Fruit fly (Drosophila melanogaster): Measurements from ENCODE around the gene stac.

stac gene

dm6 chr3R:25056016-25056415 is at the start of gene stac, which contains the start of gene CG31111:
Gene stac, plus strand, starts transcription at chr3R:25056286.
Gene CG31111, minus strand, starts transcription at chr3R:25056177.
- TF ChIP-seq noc (tag; optimal IDR thresholded peaks at IDR 0.05): no peak

dm6 chr3R:25009745-25010446 is 46.2 kb upstream of the stac start:
- no peak for TF ChIP-seq noc (tag; optimal IDR thresholded peaks at IDR 0.05)

- no peak for TF ChIP-seq noc (tag; optimal IDR thresholded peaks at IDR 0.05)
Measured at dm6 chr3R:25012016-25012415, 44.1 kb upstream of the stac start.

- TF ChIP-seq noc (tag; optimal IDR thresholded peaks at IDR 0.05): no peak
Measured at dm6 chr3R:25023056-25023455, 33.0 kb upstream of the stac start, which contains the start of gene beta4GalT7. Gene beta4GalT7, plus strand, starts transcription at chr3R:25023256.

dm6 chr3R:25024895-25025557 is 31.1 kb upstream of the stac start, which contains the start of the genes EMC6 and Hr96:
Gene EMC6, minus strand, starts transcription at chr3R:25025017.
Gene Hr96, plus strand, starts transcription at chr3R:25025235.
- peak; percentile 91 for TF ChIP-seq noc (tag; optimal IDR thresholded peaks at IDR 0.05)

dm6 chr3R:25027281-25028219 is 28.5 kb upstream of the stac start:
- TF ChIP-seq noc (tag; optimal IDR thresholded peaks at IDR 0.05): peak; percentile 92

- no peak for TF ChIP-seq noc (tag; optimal IDR thresholded peaks at IDR 0.05)
Measured at dm6 chr3R:25032686-25033085, 23.4 kb upstream of the stac start.

dm6 chr3R:25033142-25033586 is 22.9 kb upstream of the stac start, which contains the start of gene Smg6:
Gene Smg6, minus strand, starts transcription at chr3R:25033465.
- no peak for TF ChIP-seq noc (tag; optimal IDR thresholded peaks at IDR 0.05)

dm6 chr3R:25036644-25037043 is 19.4 kb upstream of the stac start, which contains the start of gene CG31115:
Gene CG31115, plus strand, starts transcription at chr3R:25036944.
- TF ChIP-seq noc (tag; optimal IDR thresholded peaks at IDR 0.05): no peak

- TF ChIP-seq noc (tag; optimal IDR thresholded peaks at IDR 0.05): no peak
Measured at dm6 chr3R:25039028-25039476, 17.0 kb upstream of the stac start, which contains the start of the genes Ythdf and bai. Gene Ythdf, minus strand, starts transcription at chr3R:25039249. Gene bai, plus strand, starts transcription at chr3R:25039374.

- TF ChIP-seq noc (tag; optimal IDR thresholded peaks at IDR 0.05): no peak
Measured at dm6 chr3R:25044816-25045551, 11.1 kb upstream of the stac start, which contains the start of gene 5PtaseI. Gene 5PtaseI, minus strand, starts transcription at chr3R:25045151.

dm6 chr3R:25046023-25046422 is 10.1 kb upstream of the stac start, which contains the start of gene CG11786:
Gene CG11786, plus strand, starts transcription at chr3R:25046323.
- no peak for TF ChIP-seq noc (tag; optimal IDR thresholded peaks at IDR 0.05)

dm6 chr3R:25047504-25047903 is 8.6 kb upstream of the stac start, which contains the start of gene CG11790:
Gene CG11790, plus strand, starts transcription at chr3R:25047706.
- TF ChIP-seq noc (tag; optimal IDR thresholded peaks at IDR 0.05): no peak

- no peak for TF ChIP-seq noc (tag; optimal IDR thresholded peaks at IDR 0.05)
Measured at dm6 chr3R:25049383-25049741, 6.7 kb upstream of the stac start, which contains the start of gene CG11791. Gene CG11791, plus strand, starts transcription at chr3R:25049616.

Measured in whole organism, larva.